Worm (Caenorhabditis elegans) whole organism, L1 larva: ENCODE data around the gene F25A2.1.
A peak's percentile ranks its signal among the peaks of the same experiment; 100 is the strongest.

ENCODE experiments used
- dsc-1 ChIP-seq: sonication (generic microtip); optimal IDR thresholded peaks from 2 replicates; lab custom pipeline; 2016; ENCODE audit warnings: mild to moderate bottlenecking, missing genetic modification characterization, missing compliant biosample characterization
- elt-2 ChIP-seq: sonication (generic microtip); optimal IDR thresholded peaks from 2 replicates; lab custom pipeline; 2016; ENCODE audit warnings: missing genetic modification characterization, mild to moderate bottlenecking, inconsistent platforms, missing compliant biosample characterization, missing genetic modification reagents
- lsy-2 ChIP-seq, 2 experiments: fragments of 150-350 bp; optimal IDR thresholded peaks; 2 replicates each; lab custom pipeline; 2014; ENCODE audit warnings: missing biosample characterization in 2 of 2, missing genetic modification characterization in 2 of 2
- nhr-28 ChIP-seq: fragments of 150-350 bp; optimal IDR thresholded peaks from 2 replicates; lab custom pipeline; 2014; ENCODE audit warnings: missing biosample characterization, missing genetic modification characterization
- unc-86 ChIP-seq: sonication (generic microtip); optimal IDR thresholded peaks from 2 replicates; lab custom pipeline; 2016; ENCODE audit warnings: missing genetic modification characterization, missing compliant biosample characterization

DNA sequence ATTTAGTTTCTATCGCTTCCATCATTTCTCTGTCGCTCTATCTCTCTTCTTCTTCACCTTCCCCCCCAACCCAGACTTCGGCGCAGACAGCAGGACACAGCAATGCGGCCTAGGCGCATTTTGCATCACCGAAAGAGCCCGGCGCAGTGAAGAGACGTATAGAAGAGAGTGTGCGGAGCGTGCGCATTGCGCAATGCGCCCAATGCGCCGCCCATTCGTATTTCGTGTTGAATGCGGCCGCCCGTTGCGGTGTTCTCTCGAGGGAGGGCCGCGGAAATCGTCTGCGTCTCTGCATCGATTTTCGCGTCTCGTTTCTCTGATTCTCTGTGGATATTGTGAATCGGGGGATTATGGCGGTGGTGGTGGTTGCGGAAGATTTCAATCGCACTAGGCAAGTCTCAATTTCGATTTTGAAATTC is 28.0 kb upstream of the F25A2.1 start:
- TF ChIP-seq lsy-2 (tag; optimal IDR thresholded peaks at IDR 0.05; lab: Kevin White, UChicago) (peak; percentile 93), unc-86 (tag; lab: Kevin White, UChicago) (peak; percentile 100), dsc-1 (peak; percentile 100), elt-2 (peak; percentile 98), nhr-28 (no peak)
